Worm (Caenorhabditis elegans) whole organism, late embryonic: ENCODE data around the gene F15A4.10.

Experiments
- F13H6.1 ChIP-seq: sonication (generic microtip); optimal IDR thresholded peaks from 2 replicates; lab custom pipeline; 2016; ENCODE audit warnings: missing genetic modification characterization, missing compliant biosample characterization
- K02D7.2 ChIP-seq: sonication (generic microtip); optimal IDR thresholded peaks from 2 replicates; lab custom pipeline; 2017; ENCODE audit warnings: mild to moderate bottlenecking, missing genetic modification characterization, missing compliant biosample characterization
- elt-2 ChIP-seq: sonication (generic microtip); optimal IDR thresholded peaks from 2 replicates; lab custom pipeline; 2016; ENCODE audit warnings: missing genetic modification reagents, missing genetic modification characterization, missing compliant biosample characterization
- fkh-6 ChIP-seq: sonication (generic microtip); optimal IDR thresholded peaks from 2 replicates; lab custom pipeline; 2016; ENCODE audit warnings: missing genetic modification characterization, missing compliant biosample characterization
- hlh-13 ChIP-seq: fragments of 200-800 bp; sonication (Bioruptor generic); optimal IDR thresholded peaks from 2 replicates; lab custom pipeline; 2018; ENCODE audit warnings: mild to moderate bottlenecking, missing genetic modification characterization, missing compliant biosample characterization
- pag-3 ChIP-seq: sonication (generic microtip); optimal IDR thresholded peaks from 2 replicates; lab custom pipeline; 2016; ENCODE audit warnings: missing compliant biosample characterization, missing genetic modification characterization, borderline replicate concordance
- sox-4 ChIP-seq: sonication (generic microtip); optimal IDR thresholded peaks from 2 replicates; lab custom pipeline; 2017; ENCODE audit warnings: mild to moderate bottlenecking, missing genetic modification characterization, inconsistent platforms, missing compliant biosample characterization
- syd-9 ChIP-seq: sonication (generic microtip); optimal IDR thresholded peaks from 2 replicates; lab custom pipeline; 2016; ENCODE audit warnings: mild to moderate bottlenecking, missing genetic modification characterization, moderate library complexity, missing compliant biosample characterization

- peak; percentile 95 for TF ChIP-seq K02D7.2 (tag; lab: Kevin White, UChicago)
- peak; percentile 93 for TF ChIP-seq syd-9 (tag; lab: Kevin White, UChicago)
- peak; percentile 95 for TF ChIP-seq fkh-6 (tag; lab: Kevin White, UChicago)
- peak; percentile 85 for TF ChIP-seq F13H6.1 (tag; lab: Kevin White, UChicago)
- peak; percentile 89 for TF ChIP-seq pag-3
- peak; percentile 97 for TF ChIP-seq sox-4 (tag; lab: Kevin White, UChicago)
- TF ChIP-seq hlh-13 (GFP tag; lab: Kevin White, UChicago), result peak; percentile 94
- TF ChIP-seq elt-2 (tag; lab: Kevin White, UChicago), result peak; percentile 96
These were observed 9.7 kb upstream of the F15A4.10 start, which contains the start of gene col-85 for ce11 chrII:12494556-12495131.
